Worm (Caenorhabditis elegans) whole organism, L4 larva: ENCODE results near the gene F13B6.3.
A peak's percentile ranks its signal among the peaks of the same experiment; 100 is the strongest.

Source experiments
- ZK337.2 ChIP-seq: fragments of 200-800 bp; sonication (Bioruptor generic); IDR thresholded peaks from 2 replicates; pipeline ENCODE4 v1.3.6; 2022; ENCODE audit warnings: missing genetic modification reagents, missing genetic modification characterization, missing compliant biosample characterization
- aha-1 ChIP-seq: fragments of 150-350 bp; peaks from one replicate; lab custom pipeline; 2014; ENCODE audit warnings: missing biosample characterization, missing genetic modification characterization
- ceh-44 ChIP-seq: fragments of 200-800 bp; sonication (Bioruptor generic); IDR thresholded peaks from 2 replicates; pipeline ENCODE4 v1.3.6; 2022; ENCODE audit warnings: missing genetic modification reagents, missing genetic modification characterization, missing compliant biosample characterization
- ces-1 ChIP-seq: fragments of 150-350 bp; sonication (generic microtip); optimal IDR thresholded peaks from 4 replicates; lab custom pipeline; 2014; ENCODE audit warnings: missing biosample characterization, missing genetic modification reagents, missing genetic modification characterization
- fkh-10 ChIP-seq: fragments of 150-350 bp; optimal IDR thresholded peaks from 2 replicates; lab custom pipeline; 2014; ENCODE audit warnings: missing biosample characterization, missing genetic modification reagents, missing genetic modification characterization
- hlh-11 ChIP-seq: fragments of 200-800 bp; sonication (Bioruptor generic); optimal IDR thresholded peaks from 2 replicates; lab custom pipeline; 2018; ENCODE audit warnings: mild to moderate bottlenecking, missing genetic modification characterization, missing compliant biosample characterization
- lsy-2 ChIP-seq, 2 experiments: fragments of 150-350 bp in 1 of 2; sonication (generic microtip) in 1 of 2; optimal IDR thresholded peaks; 2 replicates each; lab custom pipeline; 2014 to 2017; ENCODE audit warnings: missing biosample characterization in 2 of 2, missing genetic modification characterization in 2 of 2
- php-3 ChIP-seq: fragments of 200-800 bp; sonication (Bioruptor generic); IDR thresholded peaks from 2 replicates; pipeline ENCODE4 v1.3.6; 2022; ENCODE audit warnings: missing genetic modification reagents, missing genetic modification characterization, missing compliant biosample characterization
- tra-1 ChIP-seq: fragments of 200-800 bp; sonication (Bioruptor generic); IDR thresholded peaks from 2 replicates; pipeline ENCODE4 v1.3.6; 2022; ENCODE audit warnings: missing genetic modification reagents, missing genetic modification characterization, missing compliant biosample characterization

The F13B6.3 gene

DNA sequence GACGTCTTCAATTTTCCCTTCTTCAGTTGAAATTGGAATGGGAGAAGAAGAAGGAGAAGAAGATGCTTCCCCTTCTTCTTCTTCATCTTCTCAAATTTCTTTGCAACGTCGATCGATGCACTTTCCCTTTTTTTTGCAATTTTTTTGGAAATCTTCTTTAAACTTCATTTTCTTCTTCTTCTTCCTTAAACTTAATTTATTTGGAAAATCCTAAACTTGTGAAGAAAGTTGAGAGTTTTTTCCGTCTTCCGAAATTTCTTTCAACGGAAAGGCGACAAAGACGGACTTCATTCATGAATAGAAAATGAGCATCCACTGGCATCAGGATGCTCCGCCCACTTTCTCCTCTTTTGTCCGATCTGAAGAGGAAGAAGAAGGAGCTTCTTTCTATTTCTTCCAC lies 51.6 kb downstream of the F13B6.3 start:
- TF ChIP-seq fkh-10 (GFP tag; lab: Kevin White, UChicago) (peak; percentile 50), ces-1 (GFP tag; lab: Kevin White, UChicago) (peak; percentile 73), hlh-11 (tag; lab: Kevin White, UChicago) (no peak)

DNA sequence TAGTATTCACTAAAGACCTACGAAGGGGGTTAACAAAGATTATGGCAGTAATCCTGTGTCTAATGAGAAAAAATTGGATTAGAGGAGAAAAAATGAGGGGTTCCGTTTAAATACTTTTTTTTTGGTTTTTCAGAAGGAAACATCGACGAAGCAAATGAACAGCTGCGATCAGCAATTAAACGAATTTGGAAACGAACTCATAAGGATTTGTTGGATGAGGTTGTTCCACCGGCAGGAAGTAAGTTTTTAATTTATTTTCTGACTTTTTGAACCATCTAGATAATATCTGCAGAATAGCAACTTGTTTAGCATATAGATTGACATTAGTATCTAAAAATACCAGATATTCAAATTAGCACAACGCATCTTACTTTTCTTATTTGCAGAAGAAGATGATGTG lies 52.2 kb downstream of the F13B6.3 start:
- TF ChIP-seq lsy-2 (tag; optimal IDR thresholded peaks at IDR 0.05; lab: Kevin White, UChicago) (no peak), tra-1 (GFP tag; lab: Robert Waterston, UW) (no peak), php-3 (GFP tag; lab: Robert Waterston, UW) (no peak), ceh-44 (GFP tag; lab: Robert Waterston, UW) (no peak), ZK337.2 (GFP tag; lab: Robert Waterston, UW) (no peak), aha-1 (tag; lab: Kevin White, UChicago) (peak; percentile 97), ces-1 (GFP tag; lab: Kevin White, UChicago) (no peak)
